Fruit fly (Drosophila melanogaster): Measurements from ENCODE around the gene CG18213.

Gene CG18213

dm6 chr3R:17080666-17081358 is 40.8 kb upstream of the CG18213 start:
- TF ChIP-seq CG14655 (GFP tag; optimal IDR thresholded peaks at IDR 0.05), result peak; percentile 99
- peak; percentile 99 for TF ChIP-seq D1 (tag; optimal IDR thresholded peaks at IDR 0.05)
- TF ChIP-seq Ets98B (GFP tag; IDR thresholded peaks at IDR 0.05), result peak; percentile 94
- TF ChIP-seq Snoo (tag; optimal IDR thresholded peaks at IDR 0.05), result peak; percentile 97
- peak; percentile 97 for TF ChIP-seq CG9948 (tag; optimal IDR thresholded peaks at IDR 0.05)
- TF ChIP-seq CG12605 (GFP tag; IDR thresholded peaks at IDR 0.05), result peak; percentile 90
- TF ChIP-seq CG8301 (tag; optimal IDR thresholded peaks at IDR 0.05), result peak; percentile 98
- TF ChIP-seq gl (tag; optimal IDR thresholded peaks at IDR 0.05), result peak; percentile 89
- TF ChIP-seq CG15710 (tag; optimal IDR thresholded peaks at IDR 0.05), result peak; percentile 97
- peak; percentile 92 for TF ChIP-seq EcR (GFP tag; optimal IDR thresholded peaks at IDR 0.05)
- TF ChIP-seq CG34367 (tag; optimal IDR thresholded peaks at IDR 0.05), result peak; percentile 96
- peak; percentile 92 for TF ChIP-seq rn (GFP tag; IDR thresholded peaks at IDR 0.05)
- TF ChIP-seq CG32121 (GFP tag; IDR thresholded peaks at IDR 0.05), result peak; percentile 96
- TF ChIP-seq fd96Ca (GFP tag; IDR thresholded peaks at IDR 0.05), result peak; percentile 88
- TF ChIP-seq CG10348 (GFP tag; IDR thresholded peaks at IDR 0.05), result peak; percentile 74
- TF ChIP-seq CG17806 (tag; optimal IDR thresholded peaks at IDR 0.05), result peak; percentile 97
- peak; percentile 94 for TF ChIP-seq CG13204 (GFP tag; optimal IDR thresholded peaks at IDR 0.05)
- TF ChIP-seq CG8159 (tag; optimal IDR thresholded peaks at IDR 0.05), result peak; percentile 98
- TF ChIP-seq CG4496 (GFP tag; IDR thresholded peaks at IDR 0.05), result peak; percentile 96
- TF ChIP-seq Pif1B (GFP tag; optimal IDR thresholded peaks at IDR 0.05), result peak; percentile 95
- TF ChIP-seq Pif1A (GFP tag; optimal IDR thresholded peaks at IDR 0.05), result peak; percentile 98

- TF ChIP-seq rn (GFP tag; IDR thresholded peaks at IDR 0.05) (0 out of 2 replicates have a peak, but pooled peaks have one; percentile 16), CG10348 (GFP tag; IDR thresholded peaks at IDR 0.05) (no peak), CG9948 (tag; optimal IDR thresholded peaks at IDR 0.05) (peak; percentile 7), EcR (GFP tag; optimal IDR thresholded peaks at IDR 0.05) (no peak), CG17806 (tag; optimal IDR thresholded peaks at IDR 0.05) (no peak), CG4496 (GFP tag; IDR thresholded peaks at IDR 0.05) (peak; percentile 69; the same call in 2 of the 3 replicates), gl (tag; optimal IDR thresholded peaks at IDR 0.05) (no peak), CG13204 (GFP tag; optimal IDR thresholded peaks at IDR 0.05) (no peak), Pif1A (GFP tag; optimal IDR thresholded peaks at IDR 0.05) (no peak), CG14655 (GFP tag; optimal IDR thresholded peaks at IDR 0.05) (peak; percentile 13), CG8159 (tag; optimal IDR thresholded peaks at IDR 0.05) (peak; percentile 17), Ets98B (GFP tag; IDR thresholded peaks at IDR 0.05) (peak; percentile 22; the same call in 1 of the 2 replicates), CG15710 (tag; optimal IDR thresholded peaks at IDR 0.05) (peak; percentile 48), Snoo (tag; optimal IDR thresholded peaks at IDR 0.05) (peak; percentile 3)
These were observed 39.9 kb upstream of the CG18213 start, which contains the start of the genes Keap1 and kuk for dm6 chr3R:17079859-17080255. TSS of gene Keap1 (minus strand) at chr3R:17079945. TSS of gene kuk (plus strand) at chr3R:17080244.

dm6 chr3R:17078961-17079858 is 39.2 kb upstream of the CG18213 start:
- TF ChIP-seq D1 (tag; optimal IDR thresholded peaks at IDR 0.05) (peak; percentile 57), CG8159 (tag; optimal IDR thresholded peaks at IDR 0.05) (no peak), CG32121 (GFP tag; IDR thresholded peaks at IDR 0.05) (no peak), CG9948 (tag; optimal IDR thresholded peaks at IDR 0.05) (no peak), CG12605 (GFP tag; IDR thresholded peaks at IDR 0.05) (peak; percentile 36; the same call in 1 of the 2 replicates), gl (tag; optimal IDR thresholded peaks at IDR 0.05) (peak; percentile 65), CG8301 (tag; optimal IDR thresholded peaks at IDR 0.05) (no peak), CG34367 (tag; optimal IDR thresholded peaks at IDR 0.05) (no peak), rn (GFP tag; IDR thresholded peaks at IDR 0.05) (no peak), Ets98B (GFP tag; IDR thresholded peaks at IDR 0.05) (peak; percentile 12; the same call in 1 of the 2 replicates), CG10348 (GFP tag; IDR thresholded peaks at IDR 0.05) (no peak), Pif1A (GFP tag; optimal IDR thresholded peaks at IDR 0.05) (peak; percentile 8), Pif1B (GFP tag; optimal IDR thresholded peaks at IDR 0.05) (peak; percentile 21), CG14655 (GFP tag; optimal IDR thresholded peaks at IDR 0.05) (no peak), CG15710 (tag; optimal IDR thresholded peaks at IDR 0.05) (no peak), fd96Ca (GFP tag; IDR thresholded peaks at IDR 0.05) (no peak), CG4496 (GFP tag; IDR thresholded peaks at IDR 0.05) (peak; percentile 44; the same call in 1 of the 3 replicates), Snoo (tag; optimal IDR thresholded peaks at IDR 0.05) (no peak), CG17806 (tag; optimal IDR thresholded peaks at IDR 0.05) (no peak), CG13204 (GFP tag; optimal IDR thresholded peaks at IDR 0.05) (peak; percentile 8), EcR (GFP tag; optimal IDR thresholded peaks at IDR 0.05) (peak; percentile 96)

dm6 chr3R:17077968-17078417 is 38.0 kb upstream of the CG18213 start:
- TF ChIP-seq CG14655 (GFP tag; optimal IDR thresholded peaks at IDR 0.05) (no peak), CG17806 (tag; optimal IDR thresholded peaks at IDR 0.05) (no peak), rn (GFP tag; IDR thresholded peaks at IDR 0.05) (no peak), CG4496 (GFP tag; IDR thresholded peaks at IDR 0.05) (peak; percentile 51; the same call in 1 of the 3 replicates), CG32121 (GFP tag; IDR thresholded peaks at IDR 0.05) (0 out of 2 replicates have a peak, but pooled peaks have one; percentile 15), CG15710 (tag; optimal IDR thresholded peaks at IDR 0.05) (no peak), CG12605 (GFP tag; IDR thresholded peaks at IDR 0.05) (peak; percentile 52), Ets98B (GFP tag; IDR thresholded peaks at IDR 0.05) (peak; percentile 23; the same call in 1 of the 2 replicates), CG34367 (tag; optimal IDR thresholded peaks at IDR 0.05) (no peak), Pif1A (GFP tag; optimal IDR thresholded peaks at IDR 0.05) (no peak), fd96Ca (GFP tag; IDR thresholded peaks at IDR 0.05) (peak; percentile 33; the same call in 1 of the 3 replicates), EcR (GFP tag; optimal IDR thresholded peaks at IDR 0.05) (peak; percentile 88), gl (tag; optimal IDR thresholded peaks at IDR 0.05) (no peak), CG13204 (GFP tag; optimal IDR thresholded peaks at IDR 0.05) (no peak), Snoo (tag; optimal IDR thresholded peaks at IDR 0.05) (no peak), Pif1B (GFP tag; optimal IDR thresholded peaks at IDR 0.05) (no peak), D1 (tag; optimal IDR thresholded peaks at IDR 0.05) (no peak)

Data from whole organism, pupa.